Worm (Caenorhabditis elegans): ENCODE results near the gene ooc-5.

- TF ChIP-seq egl-27 (tag; optimal IDR thresholded peaks at IDR 0.05) (no peak), unc-39 (tag; optimal IDR thresholded peaks at IDR 0.05) (no peak), nhr-23 (tag; optimal IDR thresholded peaks at IDR 0.05) (no peak), unc-55 (GFP tag; optimal IDR thresholded peaks at IDR 0.05) (no peak)
Observed at ce11 chrII:9009976-9010702, 17.2 kb downstream of the ooc-5 start.

Data from whole organism, L2 larva.